Worm (Caenorhabditis elegans) whole organism, midembryonic: ENCODE measurements around the gene Y2H9A.4.

Experiments used
- T22C8.4 ChIP-seq: fragments of 200-800 bp; sonication (Bioruptor generic); IDR thresholded peaks from 2 replicates; pipeline ENCODE4 v1.3.6; 2022; ENCODE audit warnings: missing genetic modification characterization, missing compliant biosample characterization
- cog-1 ChIP-seq: sonication (generic microtip); optimal IDR thresholded peaks from 2 replicates; lab custom pipeline; 2016; ENCODE audit warnings: missing genetic modification characterization, missing compliant biosample characterization
- ref-1 ChIP-seq: fragments of 200-800 bp; sonication (Bioruptor generic); conservative IDR thresholded peaks from 2 replicates; pipeline ENCODE4 v1.3.6; 2022; ENCODE audit warnings: missing genetic modification reagents, missing genetic modification characterization, missing compliant biosample characterization
- tab-1 ChIP-seq: fragments of 200-800 bp; sonication (Bioruptor generic); IDR thresholded peaks from 2 replicates; pipeline ENCODE4 v1.3.6; 2022; ENCODE audit warnings: missing genetic modification characterization, missing compliant biosample characterization
- ztf-23 ChIP-seq: fragments of 200-800 bp; sonication (Bioruptor generic); IDR thresholded peaks from 2 replicates; pipeline ENCODE4 v1.3.6; 2022; ENCODE audit warnings: missing genetic modification reagents, missing genetic modification characterization, missing compliant biosample characterization
- ztf-29 ChIP-seq: fragments of 200-800 bp; sonication (Bioruptor generic); IDR thresholded peaks from 2 replicates; pipeline ENCODE4 v1.3.6; 2022; ENCODE audit warnings: missing genetic modification reagents, missing genetic modification characterization, missing compliant biosample characterization

ce11 chrV:13489830-13490229 is 44.1 kb downstream of the Y2H9A.4 start, which contains the start of gene T10G3.3:
- no peak for TF ChIP-seq ztf-23 (GFP tag; lab: Robert Waterston, UW)
- no peak for TF ChIP-seq cog-1 (tag; lab: Kevin White, UChicago)
- TF ChIP-seq tab-1 (GFP tag; lab: Robert Waterston, UW) = no peak
- TF ChIP-seq T22C8.4 (GFP tag; lab: Robert Waterston, UW) = no peak
- TF ChIP-seq ref-1 (GFP tag; lab: Robert Waterston, UW) = no peak
- TF ChIP-seq ztf-29 (GFP tag; lab: Robert Waterston, UW) = no peak
